Fruit fly (Drosophila melanogaster) S2 (cell line): ENCODE results near the gene Cyp4d21.

Source experiments
- CG8478 ChIP-seq: fragments of >200 bp; optimal IDR thresholded peaks from 2 replicates; lab custom pipeline; 2018
- CTCF ChIP-seq, 2 experiments: fragments of >200 bp; optimal IDR thresholded peaks; 2 replicates each; lab custom pipeline; 2018

dm6 chr2L:7580676-7581253 is 24.6 kb upstream of the Cyp4d21 start:
- TF ChIP-seq CG8478 (lab: Kevin White, UChicago) (no peak), CTCF (optimal IDR thresholded peaks at IDR 0.05; lab: Kevin White, UChicago) (no peak)
